Fruit fly (Drosophila melanogaster) whole organism, embryonic: ENCODE data around the gene CSN6.

ENCODE experiments used
- Asciz ChIP-seq: fragments of 200-800 bp; sonication (Bioruptor generic); optimal IDR thresholded peaks from 2 replicates; lab custom pipeline; 2017; ENCODE audit warnings: missing biosample characterization, mild to moderate bottlenecking, missing genetic modification characterization, missing genetic modification reagents
- Atf3 ChIP-seq: fragments of 200-800 bp; sonication (Bioruptor generic); optimal IDR thresholded peaks from 3 replicates; lab custom pipeline; 2016; ENCODE audit warnings: missing biosample characterization, missing genetic modification characterization
- Bdp1 ChIP-seq: fragments of 200-800 bp; sonication (Bioruptor generic); optimal IDR thresholded peaks from 3 replicates; lab custom pipeline; 2016; ENCODE audit warnings: missing biosample characterization, missing genetic modification characterization
- Bgb ChIP-seq: fragments of 200-800 bp; sonication (Bioruptor generic); IDR thresholded peaks from 2 replicates; pipeline ENCODE4 v1.3.6; 2022; ENCODE audit warnings: missing biosample characterization, missing genetic modification characterization; ENCODE audit not compliant: partially characterized antibody
- Blimp-1 ChIP-seq: fragments of 200-800 bp; sonication (Bioruptor generic); optimal IDR thresholded peaks from 3 replicates; lab custom pipeline; 2018; ENCODE audit warnings: missing biosample characterization, missing genetic modification characterization, mild to moderate bottlenecking, moderate library complexity, missing genetic modification reagents
- CG10654 ChIP-seq: fragments of 200-800 bp; sonication (Bioruptor generic); optimal IDR thresholded peaks from 2 replicates; lab custom pipeline; 2016; ENCODE audit warnings: missing biosample characterization, missing genetic modification characterization
- CG11723 ChIP-seq: fragments of 200-800 bp; sonication (Bioruptor generic); optimal IDR thresholded peaks from 2 replicates; lab custom pipeline; 2017; ENCODE audit warnings: missing biosample characterization, mild to moderate bottlenecking, missing genetic modification characterization
- CG12219 ChIP-seq: fragments of 200-800 bp; sonication (Bioruptor generic); optimal IDR thresholded peaks from 3 replicates; lab custom pipeline; 2018; ENCODE audit warnings: missing biosample characterization, mild to moderate bottlenecking, missing genetic modification characterization
- CG1233 ChIP-seq: fragments of 200-800 bp; sonication (Bioruptor generic); optimal IDR thresholded peaks from 4 replicates; lab custom pipeline; 2018; ENCODE audit warnings: missing biosample characterization, mild to moderate bottlenecking, missing genetic modification characterization
- CG12391 ChIP-seq: fragments of 200-800 bp; sonication (Bioruptor generic); optimal IDR thresholded peaks from 3 replicates; lab custom pipeline; 2018; ENCODE audit warnings: missing biosample characterization, mild to moderate bottlenecking, missing genetic modification characterization, moderate library complexity
- CG13424 ChIP-seq: fragments of 200-800 bp; sonication (Bioruptor generic); optimal IDR thresholded peaks from 2 replicates; lab custom pipeline; 2019; ENCODE audit warnings: missing biosample characterization, mild to moderate bottlenecking, missing genetic modification characterization, moderate library complexity
- CG15011 ChIP-seq: fragments of 200-800 bp; sonication (Bioruptor generic); optimal IDR thresholded peaks from 3 replicates; lab custom pipeline; 2018; ENCODE audit warnings: missing biosample characterization, mild to moderate bottlenecking, missing genetic modification characterization
- CG1529 ChIP-seq: fragments of 200-800 bp; sonication (Bioruptor generic); optimal IDR thresholded peaks from 3 replicates; lab custom pipeline; 2018; ENCODE audit warnings: missing biosample characterization, missing genetic modification characterization
- CG17361 ChIP-seq: fragments of 200-800 bp; sonication (Bioruptor generic); IDR thresholded peaks from 3 replicates; pipeline ENCODE4 v1.3.6; 2022; ENCODE audit warnings: missing biosample characterization, missing genetic modification characterization
- CG18599 ChIP-seq: fragments of 200-800 bp; sonication (Bioruptor generic); optimal IDR thresholded peaks from 3 replicates; lab custom pipeline; 2017; ENCODE audit warnings: missing biosample characterization, missing genetic modification characterization, mild to moderate bottlenecking, moderate library complexity, missing genetic modification reagents
- CG2120 ChIP-seq: fragments of 200-800 bp; sonication (Bioruptor generic); optimal IDR thresholded peaks from 3 replicates; lab custom pipeline; 2016; ENCODE audit warnings: missing biosample characterization, missing genetic modification characterization
- CG31441 ChIP-seq: fragments of 200-800 bp; sonication (Bioruptor generic); IDR thresholded peaks from 2 replicates; pipeline ENCODE4 v1.3.6; 2022; ENCODE audit warnings: missing biosample characterization, missing genetic modification characterization
- CG32767 ChIP-seq: fragments of 200-800 bp; sonication (Bioruptor generic); IDR thresholded peaks from 2 replicates; pipeline ENCODE4 v1.3.6; 2022; ENCODE audit warnings: missing biosample characterization, missing genetic modification characterization
- CG6654 ChIP-seq: fragments of 200-800 bp; sonication (Bioruptor generic); optimal IDR thresholded peaks from 2 replicates; lab custom pipeline; 2017; ENCODE audit warnings: missing biosample characterization, mild to moderate bottlenecking, missing genetic modification characterization
- CG7271 ChIP-seq: fragments of 200-800 bp; sonication (Bioruptor generic); optimal IDR thresholded peaks from 2 replicates; lab custom pipeline; 2018; ENCODE audit warnings: missing biosample characterization, mild to moderate bottlenecking, missing genetic modification characterization, moderate library complexity
- CG7839 ChIP-seq: fragments of 200-800 bp; sonication (Bioruptor generic); optimal IDR thresholded peaks from 3 replicates; lab custom pipeline; 2018; ENCODE audit warnings: missing biosample characterization, mild to moderate bottlenecking, missing genetic modification characterization, moderate library complexity
- CrebB ChIP-seq: fragments of 200-800 bp; sonication (Bioruptor generic); optimal IDR thresholded peaks from 3 replicates; lab custom pipeline; 2018; ENCODE audit warnings: missing biosample characterization, mild to moderate bottlenecking, missing genetic modification characterization
- Dek ChIP-seq: fragments of 200-800 bp; sonication (Bioruptor generic); optimal IDR thresholded peaks from 3 replicates; lab custom pipeline; 2019; ENCODE audit warnings: missing biosample characterization, mild to moderate bottlenecking, missing genetic modification characterization, moderate library complexity
- Dfd ChIP-seq, 2 experiments: fragments of >200 bp; optimal IDR thresholded peaks; 2 replicates each; lab custom pipeline; 2017; ENCODE audit warnings: missing biosample characterization in 2 of 2, missing genetic modification characterization in 2 of 2
- Hmr ChIP-seq: fragments of 200-800 bp; sonication (Bioruptor generic); optimal IDR thresholded peaks from 3 replicates; lab custom pipeline; 2017; ENCODE audit warnings: mild to moderate bottlenecking, missing biosample characterization, missing genetic modification reagents, missing genetic modification characterization
- Med ChIP-seq: fragments of 200-800 bp; sonication (Bioruptor generic); peaks from one replicate; lab custom pipeline; 2016; ENCODE audit warnings: missing biosample characterization, missing genetic modification characterization, mild to moderate bottlenecking, inconsistent platforms, moderate library complexity
- Meics ChIP-seq: fragments of 200-800 bp; sonication (Bioruptor generic); optimal IDR thresholded peaks from 2 replicates; lab custom pipeline; 2017; ENCODE audit warnings: missing biosample characterization, mild to moderate bottlenecking, missing genetic modification characterization
- Oli ChIP-seq: fragments of 200-800 bp; sonication (Bioruptor generic); optimal IDR thresholded peaks from 2 replicates; lab custom pipeline; 2018; ENCODE audit warnings: missing biosample characterization, mild to moderate bottlenecking, missing genetic modification characterization, moderate library complexity
- Opbp ChIP-seq: fragments of 200-800 bp; sonication (Bioruptor generic); IDR thresholded peaks from 3 replicates; pipeline ENCODE4 v1.3.6; 2022; ENCODE audit warnings: missing biosample characterization, missing genetic modification characterization; ENCODE audit not compliant: partially characterized antibody
- PHDP ChIP-seq: fragments of 200-800 bp; sonication (Bioruptor generic); optimal IDR thresholded peaks from 3 replicates; lab custom pipeline; 2018; ENCODE audit warnings: missing biosample characterization, mild to moderate bottlenecking, missing genetic modification characterization, moderate library complexity
- Scr ChIP-seq: fragments of 200-800 bp; sonication (Bioruptor generic); IDR thresholded peaks from 2 replicates; pipeline ENCODE4 v1.3.6; 2022; ENCODE audit warnings: missing biosample characterization, missing genetic modification characterization; ENCODE audit not compliant: partially characterized antibody
- Sox102F ChIP-seq: fragments of 200-800 bp; sonication (Bioruptor generic); optimal IDR thresholded peaks from 2 replicates; lab custom pipeline; 2018; ENCODE audit warnings: missing biosample characterization, mild to moderate bottlenecking, missing genetic modification characterization, moderate library complexity
- bab2 ChIP-seq: fragments of 200-800 bp; sonication (Bioruptor generic); optimal IDR thresholded peaks from 2 replicates; lab custom pipeline; 2016; ENCODE audit warnings: missing biosample characterization, missing genetic modification characterization
- btn ChIP-seq: fragments of 200-800 bp; sonication (Bioruptor generic); optimal IDR thresholded peaks from 2 replicates; lab custom pipeline; 2016; ENCODE audit warnings: missing biosample characterization, missing genetic modification characterization
- dm ChIP-seq: fragments of 200-800 bp; sonication (Bioruptor generic); optimal IDR thresholded peaks from 3 replicates; lab custom pipeline; 2016; ENCODE audit warnings: missing biosample characterization, missing genetic modification characterization
- gcm ChIP-seq: fragments of 200-800 bp; sonication (Bioruptor generic); optimal IDR thresholded peaks from 2 replicates; lab custom pipeline; 2019; ENCODE audit warnings: missing biosample characterization, mild to moderate bottlenecking, missing genetic modification characterization, moderate library complexity
- gem ChIP-seq: fragments of 200-800 bp; sonication (Bioruptor generic); optimal IDR thresholded peaks from 2 replicates; lab custom pipeline; 2019; ENCODE audit warnings: missing biosample characterization, mild to moderate bottlenecking, missing genetic modification characterization, moderate library complexity
- hb ChIP-seq: fragments of 200-800 bp; sonication (Bioruptor generic); IDR thresholded peaks from 3 replicates; pipeline ENCODE4 v1.3.6; 2022; ENCODE audit warnings: missing biosample characterization, missing genetic modification characterization; ENCODE audit not compliant: partially characterized antibody
- hth ChIP-seq: fragments of >200 bp; optimal IDR thresholded peaks from 2 replicates; lab custom pipeline; 2017; ENCODE audit warnings: inconsistent platforms
- kah ChIP-seq: fragments of 200-800 bp; sonication (Bioruptor generic); optimal IDR thresholded peaks from 2 replicates; lab custom pipeline; 2018; ENCODE audit warnings: missing biosample characterization, mild to moderate bottlenecking, missing genetic modification characterization
- lola ChIP-seq, 3 experiments: fragments of >200 bp in 2 of 3; fragments of 200-800 bp in 1 of 3; sonication (Bioruptor generic) in 1 of 3; optimal IDR thresholded peaks; 2 replicates each; lab custom pipeline; 2017 to 2019; ENCODE audit warnings: missing biosample characterization in 3 of 3, missing genetic modification characterization in 3 of 3, mild to moderate bottlenecking in 1 of 3, moderate library complexity in 1 of 3
- odd ChIP-seq: fragments of 200-800 bp; sonication (Bioruptor generic); optimal IDR thresholded peaks from 2 replicates; lab custom pipeline; 2017; ENCODE audit warnings: missing biosample characterization, mild to moderate bottlenecking, missing genetic modification characterization
- scrt ChIP-seq: fragments of 200-800 bp; sonication (Bioruptor generic); optimal IDR thresholded peaks from 2 replicates; lab custom pipeline; 2018; ENCODE audit warnings: missing biosample characterization, mild to moderate bottlenecking, missing genetic modification characterization, moderate library complexity
- sens ChIP-seq: fragments of 200-800 bp; sonication (Bioruptor generic); peaks from one replicate; lab custom pipeline; 2016; ENCODE audit warnings: missing biosample characterization, missing genetic modification characterization
- seq ChIP-seq: fragments of 200-800 bp; sonication (Bioruptor generic); IDR thresholded peaks from 2 replicates; pipeline ENCODE4 v1.3.6; 2022; ENCODE audit warnings: missing biosample characterization, missing genetic modification characterization
- slp2 ChIP-seq: fragments of 200-800 bp; sonication (Bioruptor generic); optimal IDR thresholded peaks from 2 replicates; lab custom pipeline; 2016; ENCODE audit warnings: missing biosample characterization, missing genetic modification characterization
- sob ChIP-seq: fragments of 200-800 bp; sonication (Bioruptor generic); IDR thresholded peaks from 2 replicates; pipeline ENCODE4 v1.3.6; 2022; ENCODE audit warnings: missing biosample characterization, missing genetic modification characterization
- sug ChIP-seq: fragments of 200-800 bp; optimal IDR thresholded peaks from 2 replicates; lab custom pipeline; 2019; ENCODE audit warnings: missing biosample characterization, mild to moderate bottlenecking, missing genetic modification characterization, moderate library complexity
- tna ChIP-seq: fragments of 200-800 bp; sonication (Bioruptor generic); IDR thresholded peaks from 2 replicates; pipeline ENCODE4 v1.3.6; 2022; ENCODE audit warnings: missing biosample characterization, missing genetic modification characterization; ENCODE audit not compliant: partially characterized antibody
- vvl ChIP-seq: fragments of 200-800 bp; sonication (Bioruptor generic); IDR thresholded peaks from 2 replicates; pipeline ENCODE4 v1.3.6; 2022; ENCODE audit warnings: missing biosample characterization, missing genetic modification characterization

CSN6 gene

DNA sequence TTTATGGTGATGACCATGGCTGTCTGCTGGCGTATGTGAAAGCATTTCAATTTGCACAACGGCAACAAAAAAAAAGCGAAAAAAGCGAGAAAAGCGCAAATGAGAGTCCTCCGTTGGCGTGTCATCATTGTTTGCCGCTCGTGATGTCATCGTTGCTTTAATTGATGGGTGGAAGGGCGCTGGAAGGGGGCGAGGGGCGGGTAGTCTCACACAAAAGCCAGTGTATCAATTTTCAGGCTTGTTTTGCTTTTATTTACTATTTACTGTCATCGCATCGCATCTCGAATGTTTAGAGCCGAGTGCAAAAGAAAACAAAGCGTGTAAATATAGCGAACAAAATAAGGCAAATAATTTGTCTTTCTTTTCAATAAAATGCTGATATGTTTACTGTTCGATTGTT is 8.7 kb downstream of the CSN6 start (continued):
- no peak for TF ChIP-seq hb (GFP tag; lab: Robert Waterston, UW)
- TF ChIP-seq CG2120, result no peak
- peak; percentile 65 for TF ChIP-seq CG1529
- peak; percentile 46 for TF ChIP-seq CG12219 (GFP tag; lab: Kevin White, UChicago)
- peak; percentile 85 for TF ChIP-seq Asciz (GFP tag; lab: Kevin White, UChicago)
- TF ChIP-seq PHDP (tag; lab: Kevin White, UChicago), result peak; percentile 72
- peak in 1 of 3 experiments; percentile 42 for TF ChIP-seq lola (GFP tag; optimal IDR thresholded peaks at IDR 0.05; lab: Kevin White, UChicago)
- no peak for TF ChIP-seq sug
- TF ChIP-seq slp2 (GFP tag; lab: Kevin White, UChicago), result no peak
- TF ChIP-seq Dek, result no peak
- peak; percentile 69 for TF ChIP-seq Sox102F (GFP tag; lab: Kevin White, UChicago)
- TF ChIP-seq CG11723, result peak; percentile 8
- TF ChIP-seq scrt (GFP tag; lab: Kevin White, UChicago), result peak; percentile 6
- TF ChIP-seq CG13424 (tag; lab: Kevin White, UChicago), result peak; percentile 28
- TF ChIP-seq CG1233, result peak; percentile 60
- no peak for TF ChIP-seq hth (lab: Kevin White, UChicago)
- TF ChIP-seq Blimp-1 (GFP tag; lab: Kevin White, UChicago), result peak; percentile 69
- TF ChIP-seq bab2 (GFP tag; lab: Kevin White, UChicago), result peak; percentile 31
- peak; percentile 42 for TF ChIP-seq CG31441 (GFP tag; lab: Robert Waterston, UW)
- no peak for TF ChIP-seq Bdp1 (GFP tag; lab: Kevin White, UChicago)
- no peak for TF ChIP-seq dm (GFP tag; lab: Kevin White, UChicago)
- peak; percentile 18 for TF ChIP-seq Meics (GFP tag; lab: Kevin White, UChicago)
- TF ChIP-seq btn (GFP tag; lab: Kevin White, UChicago), result no peak
- TF ChIP-seq Hmr (GFP tag; lab: Kevin White, UChicago), result peak; percentile 4
- peak; percentile 65 for TF ChIP-seq Med (GFP tag; lab: Kevin White, UChicago)
- no peak for TF ChIP-seq tna
- peak; percentile 13 for TF ChIP-seq CG6654 (GFP tag; lab: Kevin White, UChicago)
- peak; percentile 16; the same call in 1 of the 2 replicates for TF ChIP-seq seq (GFP tag; lab: Robert Waterston, UW)
- peak; percentile 64 for TF ChIP-seq gem (tag; lab: Kevin White, UChicago)
- peak; percentile 27 for TF ChIP-seq gcm
- TF ChIP-seq Scr (GFP tag; lab: Robert Waterston, UW), result no peak
- peak; percentile 10; the same call in 1 of the 2 replicates for TF ChIP-seq sob (GFP tag; lab: Robert Waterston, UW)
- no peak for TF ChIP-seq CG32767 (GFP tag; lab: Robert Waterston, UW)
- TF ChIP-seq Dfd (GFP tag; optimal IDR thresholded peaks at IDR 0.05; lab: Kevin White, UChicago), result no peak
- no peak for TF ChIP-seq Opbp (GFP tag; lab: Robert Waterston, UW)
- no peak for TF ChIP-seq CG18599 (GFP tag; lab: Kevin White, UChicago)
- TF ChIP-seq Oli (tag; lab: Kevin White, UChicago), result peak; percentile 28
- TF ChIP-seq odd (GFP tag; lab: Kevin White, UChicago), result peak; percentile 13
- TF ChIP-seq CrebB (tag; lab: Kevin White, UChicago), result peak; percentile 50
- TF ChIP-seq CG12391 (tag; lab: Kevin White, UChicago), result peak; percentile 29
- peak; percentile 29 for TF ChIP-seq Atf3 (GFP tag; lab: Kevin White, UChicago)
- peak; percentile 5 for TF ChIP-seq CG7839 (tag; lab: Kevin White, UChicago)
- peak; percentile 62 for TF ChIP-seq CG7271
- peak; percentile 16 for TF ChIP-seq CG10654
- TF ChIP-seq sens (GFP tag; lab: Kevin White, UChicago), result peak; percentile 57
- peak; percentile 25 for TF ChIP-seq CG15011
- TF ChIP-seq CG17361 (GFP tag; lab: Robert Waterston, UW), result peak; percentile 47; the same call in 2 of the 3 replicates
- peak; percentile 13 for TF ChIP-seq kah (GFP tag; lab: Kevin White, UChicago)
- peak; percentile 30; the same call in 1 of the 2 replicates for TF ChIP-seq vvl (GFP tag; lab: Robert Waterston, UW)
- no peak for TF ChIP-seq Bgb (GFP tag; lab: Robert Waterston, UW)
